Worm (Caenorhabditis elegans): ENCODE results near the gene ZK470.14.

Gene ZK470.14

ce11 chrX:4145051-4145826, 22.0 kb upstream of the ZK470.14 start (continued):
- TF ChIP-seq nhr-90 (tag; optimal IDR thresholded peaks at IDR 0.05) (peak; percentile 7), bed-1 (GFP tag; IDR thresholded peaks at IDR 0.05) (no peak), ceh-27 (GFP tag; optimal IDR thresholded peaks at IDR 0.05) (no peak), lin-26 (GFP tag; IDR thresholded peaks at IDR 0.05) (peak; percentile 48), mes-4 (tag; optimal IDR thresholded peaks at IDR 0.05) (no peak), K11D2.4 (GFP tag; IDR thresholded peaks at IDR 0.05) (peak; percentile 81), aptf-3 (GFP tag; IDR thresholded peaks at IDR 0.05) (0 out of 2 replicates have a peak, but pooled peaks have one; percentile 13), snpc-3.4 (tag; optimal IDR thresholded peaks at IDR 0.05) (no peak), K12H6.12 (tag; optimal IDR thresholded peaks at IDR 0.05) (no peak), pha-4 (tag; optimal IDR thresholded peaks at IDR 0.05) (no peak), aptf-2 (GFP tag; conservative IDR thresholded peaks at IDR 0.05) (no peak), fkh-3 (tag; optimal IDR thresholded peaks at IDR 0.05) (no peak), B0261.1 (tag; optimal IDR thresholded peaks at IDR 0.05) (no peak), T26A5.8 (tag; optimal IDR thresholded peaks at IDR 0.05) (no peak), let-526 (GFP tag; IDR thresholded peaks at IDR 0.05) (no peak), nfya-1 (tag; optimal IDR thresholded peaks at IDR 0.05; ENCODE audit: borderline replicate concordance, insufficient read depth) (no peak), zfh-2 (GFP tag; conservative IDR thresholded peaks at IDR 0.05) (peak; percentile 74), ekl-4 (GFP tag; IDR thresholded peaks at IDR 0.05) (0 out of 2 replicates have a peak, but pooled peaks have one; percentile 9), dpl-1 (GFP tag; optimal IDR thresholded peaks at IDR 0.05) (no peak), xnd-1 (tag; optimal IDR thresholded peaks at IDR 0.05) (no peak), hrde-1 (tag; optimal IDR thresholded peaks at IDR 0.05; ENCODE audit: borderline replicate concordance) (no peak), madf-6 (GFP tag; IDR thresholded peaks at IDR 0.05) (peak; percentile 21; the same call in 1 of the 2 replicates), Y53G8AR.9 (GFP tag; conservative IDR thresholded peaks at IDR 0.05) (no peak), lir-1 (GFP tag; conservative IDR thresholded peaks at IDR 0.05) (peak; percentile 22; the same call in 1 of the 2 replicates), F55B11.4 (tag; optimal IDR thresholded peaks at IDR 0.05; ENCODE audit: borderline replicate concordance, insufficient read depth) (no peak), C17E4.6 (GFP tag; IDR thresholded peaks at IDR 0.05) (no peak), lin-40 (tag; optimal IDR thresholded peaks at IDR 0.05) (peak; percentile 41), attf-5 (GFP tag; optimal IDR thresholded peaks at IDR 0.05) (no peak), mxl-1 (tag; optimal IDR thresholded peaks at IDR 0.05) (no peak), hlh-12 (tag; optimal IDR thresholded peaks at IDR 0.05) (no peak), nhr-27 (tag; optimal IDR thresholded peaks at IDR 0.05) (no peak), lin-35 (GFP tag; optimal IDR thresholded peaks at IDR 0.05) (no peak), ztf-25 (GFP tag; IDR thresholded peaks at IDR 0.05) (peak; percentile 43; the same call in 1 of the 2 replicates), F49E8.2 (tag; optimal IDR thresholded peaks at IDR 0.05; ENCODE audit: insufficient read depth) (no peak), nfya-2 (GFP tag; IDR thresholded peaks at IDR 0.05) (no peak), mcd-1 (GFP tag; IDR thresholded peaks at IDR 0.05) (peak; percentile 67), egl-18 (GFP tag; IDR thresholded peaks at IDR 0.05) (no peak), nfyb-1 (GFP tag; IDR thresholded peaks at IDR 0.05) (peak; percentile 51), somi-1 (GFP tag; optimal IDR thresholded peaks at IDR 0.05) (no peak), F33H1.4 (GFP tag; IDR thresholded peaks at IDR 0.05) (no peak), him-1 (tag; optimal IDR thresholded peaks at IDR 0.05) (no peak), sea-2 (GFP tag; IDR thresholded peaks at IDR 0.05) (peak; percentile 53; the same call in 1 of the 2 replicates), bed-2 (GFP tag; IDR thresholded peaks at IDR 0.05) (no peak), ztf-28 (GFP tag; IDR thresholded peaks at IDR 0.05) (no peak), Y67H2A.10 (GFP tag; conservative IDR thresholded peaks at IDR 0.05) (no peak), nhr-179 (tag; optimal IDR thresholded peaks at IDR 0.05) (no peak), gei-17 (GFP tag; optimal IDR thresholded peaks at IDR 0.05) (no peak)

All from whole organism, young adult.